Fruit fly (Drosophila melanogaster) whole organism, embryonic: ENCODE measurements around the gene CG12438.

Experiments used
- Atf3 ChIP-seq: fragments of 200-800 bp; sonication (Bioruptor generic); optimal IDR thresholded peaks from 3 replicates; lab custom pipeline; 2016; ENCODE audit warnings: missing biosample characterization, missing genetic modification characterization
- BtbVII ChIP-seq: fragments of 200-800 bp; sonication (Bioruptor generic); optimal IDR thresholded peaks from 3 replicates; lab custom pipeline; 2017; ENCODE audit warnings: missing biosample characterization, mild to moderate bottlenecking, missing genetic modification characterization
- CG10979 ChIP-seq: fragments of 200-800 bp; sonication (Bioruptor generic); optimal IDR thresholded peaks from 2 replicates; lab custom pipeline; 2018; ENCODE audit warnings: missing biosample characterization, mild to moderate bottlenecking, missing genetic modification characterization, moderate library complexity
- CG11695 ChIP-seq: fragments of 200-800 bp; sonication (Bioruptor generic); IDR thresholded peaks from 3 replicates; pipeline ENCODE4 v1.3.6; 2022; ENCODE audit warnings: missing biosample characterization, missing genetic modification characterization
- CG13296 ChIP-seq: fragments of 200-800 bp; sonication (Bioruptor generic); optimal IDR thresholded peaks from 3 replicates; lab custom pipeline; 2018; ENCODE audit warnings: missing biosample characterization, mild to moderate bottlenecking, missing genetic modification characterization
- CG13894 ChIP-seq: fragments of 200-800 bp; sonication (Bioruptor generic); optimal IDR thresholded peaks from 3 replicates; lab custom pipeline; 2018; ENCODE audit warnings: missing biosample characterization, mild to moderate bottlenecking, missing genetic modification characterization, moderate library complexity
- CG14441 ChIP-seq: fragments of 200-800 bp; sonication (Bioruptor generic); IDR thresholded peaks from 2 replicates; pipeline ENCODE4 v1.3.6; 2022; ENCODE audit warnings: missing biosample characterization, missing genetic modification characterization
- CG14710 ChIP-seq: fragments of 200-800 bp; sonication (Bioruptor generic); optimal IDR thresholded peaks from 3 replicates; lab custom pipeline; 2019; ENCODE audit warnings: missing biosample characterization, mild to moderate bottlenecking, missing genetic modification characterization, moderate library complexity
- CG14860 ChIP-seq: fragments of 200-800 bp; sonication (Bioruptor generic); IDR thresholded peaks from 3 replicates; pipeline ENCODE4 v1.3.6; 2022; ENCODE audit warnings: missing biosample characterization, missing genetic modification characterization; ENCODE audit not compliant: partially characterized antibody
- CG15514 ChIP-seq: fragments of 200-800 bp; sonication (Bioruptor generic); optimal IDR thresholded peaks from 3 replicates; lab custom pipeline; 2017; ENCODE audit warnings: missing biosample characterization, missing genetic modification characterization, mild to moderate bottlenecking, moderate library complexity, missing genetic modification reagents
- CG16813 ChIP-seq: fragments of 200-800 bp; sonication (Bioruptor generic); IDR thresholded peaks from 3 replicates; pipeline ENCODE4 v1.3.6; 2022; ENCODE audit warnings: missing biosample characterization, missing genetic modification characterization; ENCODE audit not compliant: partially characterized antibody
- CG17328 ChIP-seq: fragments of 200-800 bp; sonication (Bioruptor generic); IDR thresholded peaks from 2 replicates; pipeline ENCODE4 v1.3.6; 2022; ENCODE audit warnings: missing biosample characterization, missing genetic modification characterization
- CG2678 ChIP-seq: fragments of 200-800 bp; sonication (Bioruptor generic); optimal IDR thresholded peaks from 3 replicates; lab custom pipeline; 2019; ENCODE audit warnings: missing biosample characterization, mild to moderate bottlenecking, missing genetic modification characterization, moderate library complexity
- CG42726 ChIP-seq: fragments of 200-800 bp; sonication (Bioruptor generic); IDR thresholded peaks from 2 replicates; pipeline ENCODE4 v1.3.6; 2022; ENCODE audit warnings: missing biosample characterization, missing genetic modification characterization; ENCODE audit not compliant: partially characterized antibody
- CG7357 ChIP-seq: fragments of 200-800 bp; sonication (Bioruptor generic); IDR thresholded peaks from 3 replicates; pipeline ENCODE4 v1.3.6; 2022; ENCODE audit warnings: missing biosample characterization, missing genetic modification characterization
- CG8089 ChIP-seq: fragments of 200-800 bp; sonication (Bioruptor generic); optimal IDR thresholded peaks from 3 replicates; lab custom pipeline; 2016; ENCODE audit warnings: missing biosample characterization, missing genetic modification characterization
- CG9609 ChIP-seq: fragments of 200-800 bp; sonication (Bioruptor generic); optimal IDR thresholded peaks from 3 replicates; lab custom pipeline; 2016; ENCODE audit warnings: missing biosample characterization, missing genetic modification characterization
- CG9727 ChIP-seq: fragments of 200-800 bp; sonication (Bioruptor generic); optimal IDR thresholded peaks from 3 replicates; lab custom pipeline; 2017; ENCODE audit warnings: missing biosample characterization, mild to moderate bottlenecking, missing genetic modification characterization
- Camta ChIP-seq: fragments of 200-800 bp; sonication (Bioruptor generic); optimal IDR thresholded peaks from 2 replicates; lab custom pipeline; 2016; ENCODE audit warnings: missing biosample characterization, missing genetic modification characterization
- CoRest ChIP-seq: fragments of 200-800 bp; sonication (Bioruptor generic); optimal IDR thresholded peaks from 3 replicates; lab custom pipeline; 2018; ENCODE audit warnings: missing biosample characterization, mild to moderate bottlenecking, missing genetic modification characterization, moderate library complexity
- Doc3 ChIP-seq: fragments of 200-800 bp; sonication (Bioruptor generic); IDR thresholded peaks from 3 replicates; pipeline ENCODE4 v1.3.6; 2022; ENCODE audit warnings: missing biosample characterization, missing genetic modification characterization; ENCODE audit not compliant: partially characterized antibody
- H2.0 ChIP-seq: fragments of 200-800 bp; sonication (Bioruptor generic); IDR thresholded peaks from 2 replicates; pipeline ENCODE4 v1.3.6; 2022; ENCODE audit warnings: missing biosample characterization, missing genetic modification characterization
- NC2α ChIP-seq: fragments of 200-800 bp; sonication (Bioruptor generic); optimal IDR thresholded peaks from 2 replicates; lab custom pipeline; 2016; ENCODE audit warnings: missing biosample characterization, missing genetic modification characterization
- Ptx1 ChIP-seq: fragments of 200-800 bp; sonication (Bioruptor generic); IDR thresholded peaks from 2 replicates; pipeline ENCODE4 v1.3.6; 2022; ENCODE audit warnings: missing biosample characterization, missing genetic modification characterization
- Tbp ChIP-seq: fragments of >200 bp; optimal IDR thresholded peaks from 2 replicates; lab custom pipeline; 2018; ENCODE audit warnings: missing biosample characterization, missing genetic modification characterization
- Vsx1 ChIP-seq: fragments of 200-800 bp; sonication (Bioruptor generic); optimal IDR thresholded peaks from 2 replicates; lab custom pipeline; 2017; ENCODE audit warnings: missing biosample characterization, mild to moderate bottlenecking, missing genetic modification characterization, missing genetic modification reagents
- abd-A ChIP-seq: fragments of 200-800 bp; sonication (Bioruptor generic); optimal IDR thresholded peaks from 3 replicates; lab custom pipeline; 2019; ENCODE audit warnings: missing biosample characterization, mild to moderate bottlenecking, missing genetic modification characterization, moderate library complexity
- ato ChIP-seq: fragments of 200-800 bp; sonication (Bioruptor generic); IDR thresholded peaks from 2 replicates; pipeline ENCODE4 v1.3.6; 2022; ENCODE audit warnings: missing biosample characterization, missing genetic modification characterization; ENCODE audit not compliant: partially characterized antibody
- br ChIP-seq: fragments of >200 bp; optimal IDR thresholded peaks from 2 replicates; lab custom pipeline; 2017
- crc ChIP-seq: fragments of 200-800 bp; sonication (Bioruptor generic); optimal IDR thresholded peaks from 2 replicates; lab custom pipeline; 2016; ENCODE audit warnings: missing biosample characterization, missing genetic modification characterization
- crp ChIP-seq, 2 experiments: fragments of 200-800 bp; sonication (Bioruptor generic); optimal IDR thresholded peaks; 2 replicates in 1 of 2; 3 replicates in 1 of 2; lab custom pipeline; 2017; ENCODE audit warnings: missing biosample characterization in 2 of 2, missing genetic modification characterization in 2 of 2, mild to moderate bottlenecking in 1 of 2, moderate library complexity in 1 of 2
- dan ChIP-seq: fragments of 200-800 bp; sonication (Bioruptor generic); IDR thresholded peaks from 2 replicates; pipeline ENCODE4 v1.3.6; 2022; ENCODE audit warnings: missing biosample characterization, missing genetic modification characterization
- dysf ChIP-seq: fragments of 200-800 bp; sonication (Bioruptor generic); IDR thresholded peaks from 3 replicates; pipeline ENCODE4 v1.3.6; 2022; ENCODE audit warnings: missing biosample characterization, missing genetic modification characterization
- eyg ChIP-seq: fragments of 200-800 bp; sonication (Bioruptor generic); optimal IDR thresholded peaks from 3 replicates; lab custom pipeline; 2016; ENCODE audit warnings: missing biosample characterization, missing genetic modification characterization
- gcm2 ChIP-seq: fragments of 200-800 bp; sonication (Bioruptor generic); optimal IDR thresholded peaks from 2 replicates; lab custom pipeline; 2016; ENCODE audit warnings: missing biosample characterization, missing genetic modification characterization
- gfzf ChIP-seq: fragments of 200-800 bp; sonication (Bioruptor generic); optimal IDR thresholded peaks from 2 replicates; lab custom pipeline; 2016; ENCODE audit warnings: missing biosample characterization, mild to moderate bottlenecking, missing genetic modification characterization, moderate library complexity
- insv ChIP-seq, 2 experiments: fragments of 200-800 bp; sonication (Bioruptor generic); optimal IDR thresholded peaks; 3 replicates each; lab custom pipeline; 2016 to 2018; ENCODE audit warnings: missing biosample characterization in 2 of 2, missing genetic modification characterization in 2 of 2
- kah ChIP-seq: fragments of 200-800 bp; sonication (Bioruptor generic); optimal IDR thresholded peaks from 2 replicates; lab custom pipeline; 2018; ENCODE audit warnings: missing biosample characterization, mild to moderate bottlenecking, missing genetic modification characterization
- lilli ChIP-seq: fragments of 200-800 bp; sonication (Bioruptor generic); optimal IDR thresholded peaks from 3 replicates; lab custom pipeline; 2016; ENCODE audit warnings: missing biosample characterization, missing genetic modification characterization
- lola ChIP-seq, 3 experiments: fragments of >200 bp in 2 of 3; fragments of 200-800 bp in 1 of 3; sonication (Bioruptor generic) in 1 of 3; optimal IDR thresholded peaks; 2 replicates each; lab custom pipeline; 2017 to 2019; ENCODE audit warnings: missing biosample characterization in 3 of 3, missing genetic modification characterization in 3 of 3, mild to moderate bottlenecking in 1 of 3, moderate library complexity in 1 of 3
- mirr ChIP-seq: fragments of 200-800 bp; sonication (Bioruptor generic); optimal IDR thresholded peaks from 3 replicates; lab custom pipeline; 2018; ENCODE audit warnings: missing biosample characterization, mild to moderate bottlenecking, missing genetic modification characterization
- onecut ChIP-seq: fragments of 200-800 bp; sonication (Bioruptor generic); IDR thresholded peaks from 2 replicates; pipeline ENCODE4 v1.3.6; 2022; ENCODE audit warnings: missing biosample characterization, missing genetic modification characterization
- pnt ChIP-seq: fragments of 200-800 bp; sonication (Bioruptor generic); optimal IDR thresholded peaks from 3 replicates; lab custom pipeline; 2016; ENCODE audit warnings: missing biosample characterization, missing genetic modification characterization
- psq ChIP-seq: fragments of 200-800 bp; sonication (Bioruptor generic); optimal IDR thresholded peaks from 2 replicates; lab custom pipeline; 2017; ENCODE audit warnings: missing biosample characterization, missing genetic modification characterization
- repo ChIP-seq: fragments of 200-800 bp; sonication (Bioruptor generic); optimal IDR thresholded peaks from 2 replicates; lab custom pipeline; 2016; ENCODE audit warnings: missing biosample characterization, missing genetic modification characterization
- rib ChIP-seq: fragments of 200-800 bp; sonication (Bioruptor generic); IDR thresholded peaks from 2 replicates; pipeline ENCODE4 v1.3.6; 2022; ENCODE audit warnings: missing biosample characterization, missing genetic modification characterization
- sna ChIP-seq: fragments of 200-800 bp; sonication (Bioruptor generic); IDR thresholded peaks from 2 replicates; pipeline ENCODE4 v1.3.6; 2022; ENCODE audit warnings: missing biosample characterization, missing genetic modification characterization; ENCODE audit not compliant: partially characterized antibody
- stc ChIP-seq: fragments of 200-800 bp; sonication (Bioruptor generic); IDR thresholded peaks from 2 replicates; pipeline ENCODE4 v1.3.6; 2022; ENCODE audit warnings: missing biosample characterization, missing genetic modification characterization
- tin ChIP-seq: fragments of 200-800 bp; sonication (Bioruptor generic); optimal IDR thresholded peaks from 3 replicates; lab custom pipeline; 2016; ENCODE audit warnings: missing biosample characterization, missing genetic modification characterization
- unpg ChIP-seq: fragments of 200-800 bp; sonication (Bioruptor generic); optimal IDR thresholded peaks from 3 replicates; lab custom pipeline; 2018; ENCODE audit warnings: missing biosample characterization, mild to moderate bottlenecking, missing genetic modification characterization, moderate library complexity

CG12438 gene

DNA sequence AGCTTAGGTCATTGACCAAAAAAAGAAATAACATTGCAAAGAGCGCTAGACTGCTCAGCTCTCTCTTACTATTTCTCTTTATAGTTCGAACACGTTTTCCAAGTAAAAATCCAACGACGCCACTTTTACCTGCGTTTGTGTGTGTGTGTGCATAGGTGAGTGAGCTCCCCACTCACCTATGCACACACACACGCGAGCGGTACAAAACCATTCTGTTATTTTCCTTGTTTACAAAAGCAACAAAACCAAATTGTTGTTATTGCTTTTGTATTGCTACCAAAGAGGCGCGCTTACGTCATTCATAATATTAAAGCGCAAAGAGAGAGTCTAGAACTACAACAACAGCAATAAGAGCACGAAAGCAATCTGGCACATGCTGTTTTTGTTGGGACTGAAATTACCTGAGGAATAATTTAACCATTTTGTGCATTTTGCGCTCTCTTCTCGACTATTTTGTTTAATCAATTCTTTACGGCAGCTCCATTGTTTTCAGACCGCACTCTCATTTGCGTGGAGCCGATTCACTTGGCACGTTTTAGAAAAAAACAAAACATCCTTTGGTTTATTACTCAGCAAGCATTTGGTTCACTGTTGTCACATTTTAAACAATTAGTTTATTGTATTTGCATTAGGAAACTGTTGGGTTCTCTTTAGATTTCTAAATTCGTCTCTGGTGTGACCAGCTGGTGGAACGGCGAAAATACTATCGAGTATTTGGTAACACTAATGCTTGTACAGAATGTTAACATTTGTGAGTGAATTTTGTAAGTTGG lies 11.9 kb upstream of the CG12438 start, which contains the start of gene raw (continued):
- TF ChIP-seq CG2678 (tag; lab: Kevin White, UChicago) (peak; percentile 18), onecut (GFP tag; lab: Robert Waterston, UW) (no peak), CoRest (tag; lab: Kevin White, UChicago) (no peak), repo (GFP tag; lab: Kevin White, UChicago) (no peak), H2.0 (GFP tag; lab: Robert Waterston, UW) (no peak), CG9609 (no peak), CG13296 (GFP tag; lab: Kevin White, UChicago) (peak; percentile 14), mirr (GFP tag; lab: Kevin White, UChicago) (peak; percentile 68), CG9727 (no peak), gcm2 (no peak), CG14710 (tag; lab: Kevin White, UChicago) (no peak), sna (GFP tag; lab: Robert Waterston, UW) (0 out of 2 replicates have a peak, but pooled peaks have one; percentile 36), unpg (GFP tag; lab: Kevin White, UChicago) (no peak), NC2α (GFP tag; lab: Kevin White, UChicago) (no peak), ato (GFP tag; lab: Robert Waterston, UW) (no peak), CG14441 (no peak), abd-A (tag; lab: Kevin White, UChicago) (peak; percentile 86), pnt (GFP tag; lab: Kevin White, UChicago) (no peak), tin (GFP tag; lab: Kevin White, UChicago) (no peak), insv (GFP tag; optimal IDR thresholded peaks at IDR 0.05; lab: Kevin White, UChicago) (no peak), Camta (GFP tag; lab: Kevin White, UChicago) (no peak), eyg (no peak), gfzf (GFP tag; lab: Kevin White, UChicago) (peak; percentile 63), crp (GFP tag; optimal IDR thresholded peaks at IDR 0.05; lab: Kevin White, UChicago) (no peak), CG14860 (no peak), lilli (no peak), CG10979 (no peak), crc (no peak), CG16813 (GFP tag; lab: Robert Waterston, UW) (no peak), dan (GFP tag; lab: Robert Waterston, UW) (no peak), CG17328 (GFP tag; lab: Robert Waterston, UW) (no peak), CG7357 (GFP tag; lab: Robert Waterston, UW) (no peak), stc (GFP tag; lab: Robert Waterston, UW) (no peak), CG13894 (tag; lab: Kevin White, UChicago) (peak; percentile 46), BtbVII (GFP tag; lab: Kevin White, UChicago) (peak; percentile 83), Doc3 (GFP tag; lab: Robert Waterston, UW) (no peak), rib (GFP tag; lab: Robert Waterston, UW) (no peak), CG42726 (GFP tag; lab: Robert Waterston, UW) (no peak), CG8089 (GFP tag; lab: Kevin White, UChicago) (no peak), psq (GFP tag; lab: Kevin White, UChicago) (no peak), br (lab: Kevin White, UChicago) (no peak), Ptx1 (GFP tag; lab: Robert Waterston, UW) (no peak), Tbp (GFP tag; lab: Kevin White, UChicago) (no peak), kah (GFP tag; lab: Kevin White, UChicago) (no peak), Atf3 (GFP tag; lab: Kevin White, UChicago) (peak; percentile 86), lola (GFP tag; optimal IDR thresholded peaks at IDR 0.05; lab: Kevin White, UChicago) (no peak), Vsx1 (GFP tag; lab: Kevin White, UChicago) (peak; percentile 48), CG11695 (no peak), dysf (GFP tag; lab: Robert Waterston, UW) (no peak), CG15514 (GFP tag; lab: Kevin White, UChicago) (no peak)
